Fruit fly (Drosophila melanogaster) whole organism, embryonic: ENCODE results near the gene CG32074.

Source experiments
- Atf3 ChIP-seq: fragments of 200-800 bp; sonication (Bioruptor generic); optimal IDR thresholded peaks from 3 replicates; lab custom pipeline; 2016; ENCODE audit warnings: missing biosample characterization, missing genetic modification characterization
- Bdp1 ChIP-seq: fragments of 200-800 bp; sonication (Bioruptor generic); optimal IDR thresholded peaks from 3 replicates; lab custom pipeline; 2016; ENCODE audit warnings: missing biosample characterization, missing genetic modification characterization
- CG10209 ChIP-seq: fragments of 200-800 bp; sonication (Bioruptor generic); optimal IDR thresholded peaks from 3 replicates; lab custom pipeline; 2017; ENCODE audit warnings: missing biosample characterization, mild to moderate bottlenecking, missing genetic modification characterization, missing genetic modification reagents
- CG1024 ChIP-seq: fragments of 200-800 bp; sonication (Bioruptor generic); IDR thresholded peaks from 2 replicates; pipeline ENCODE4 v1.3.6; 2022; ENCODE audit warnings: missing biosample characterization, missing genetic modification characterization
- CG10274 ChIP-seq: fragments of 200-800 bp; sonication (Bioruptor generic); optimal IDR thresholded peaks from 3 replicates; lab custom pipeline; 2017; ENCODE audit warnings: missing biosample characterization, mild to moderate bottlenecking, missing genetic modification characterization
- CG10979 ChIP-seq: fragments of 200-800 bp; sonication (Bioruptor generic); optimal IDR thresholded peaks from 2 replicates; lab custom pipeline; 2018; ENCODE audit warnings: missing biosample characterization, mild to moderate bottlenecking, missing genetic modification characterization, moderate library complexity
- CG11695 ChIP-seq: fragments of 200-800 bp; sonication (Bioruptor generic); IDR thresholded peaks from 3 replicates; pipeline ENCODE4 v1.3.6; 2022; ENCODE audit warnings: missing biosample characterization, missing genetic modification characterization
- CG12071 ChIP-seq: fragments of 200-800 bp; sonication (Bioruptor generic); optimal IDR thresholded peaks from 3 replicates; lab custom pipeline; 2018; ENCODE audit warnings: missing biosample characterization, mild to moderate bottlenecking, missing genetic modification characterization
- CG13287 ChIP-seq: fragments of 200-800 bp; sonication (Bioruptor generic); IDR thresholded peaks from 2 replicates; pipeline ENCODE4 v1.3.6; 2022; ENCODE audit warnings: missing biosample characterization, missing genetic modification characterization; ENCODE audit not compliant: partially characterized antibody
- CG13296 ChIP-seq: fragments of 200-800 bp; sonication (Bioruptor generic); optimal IDR thresholded peaks from 3 replicates; lab custom pipeline; 2018; ENCODE audit warnings: missing biosample characterization, mild to moderate bottlenecking, missing genetic modification characterization
- CG14014 ChIP-seq: fragments of 200-800 bp; sonication (Bioruptor generic); IDR thresholded peaks from 2 replicates; pipeline ENCODE4 v1.3.6; 2022; ENCODE audit warnings: missing biosample characterization, missing genetic modification characterization
- CG14710 ChIP-seq: fragments of 200-800 bp; sonication (Bioruptor generic); optimal IDR thresholded peaks from 3 replicates; lab custom pipeline; 2019; ENCODE audit warnings: missing biosample characterization, mild to moderate bottlenecking, missing genetic modification characterization, moderate library complexity
- CG15073 ChIP-seq: fragments of 200-800 bp; sonication (Bioruptor generic); optimal IDR thresholded peaks from 2 replicates; lab custom pipeline; 2016; ENCODE audit warnings: missing biosample characterization, missing genetic modification characterization
- CG15696 ChIP-seq: fragments of 200-800 bp; sonication (Bioruptor generic); optimal IDR thresholded peaks from 2 replicates; lab custom pipeline; 2019; ENCODE audit warnings: missing biosample characterization, mild to moderate bottlenecking, missing genetic modification characterization, moderate library complexity
- CG1603 ChIP-seq: fragments of 200-800 bp; sonication (Bioruptor generic); optimal IDR thresholded peaks from 2 replicates; lab custom pipeline; 2019; ENCODE audit warnings: missing biosample characterization, mild to moderate bottlenecking, missing genetic modification characterization, moderate library complexity
- CG17359 ChIP-seq: fragments of 200-800 bp; sonication (Bioruptor generic); optimal IDR thresholded peaks from 3 replicates; lab custom pipeline; 2018; ENCODE audit warnings: missing biosample characterization, mild to moderate bottlenecking, missing genetic modification characterization, moderate library complexity
- CG17912 ChIP-seq: fragments of 200-800 bp; sonication (Bioruptor generic); optimal IDR thresholded peaks from 2 replicates; lab custom pipeline; 2018; ENCODE audit warnings: missing biosample characterization, mild to moderate bottlenecking, missing genetic modification characterization
- CG1792 ChIP-seq: fragments of 200-800 bp; sonication (Bioruptor generic); optimal IDR thresholded peaks from 2 replicates; lab custom pipeline; 2016; ENCODE audit warnings: missing biosample characterization, missing genetic modification characterization
- CG18599 ChIP-seq: fragments of 200-800 bp; sonication (Bioruptor generic); optimal IDR thresholded peaks from 3 replicates; lab custom pipeline; 2017; ENCODE audit warnings: missing biosample characterization, missing genetic modification characterization, mild to moderate bottlenecking, moderate library complexity, missing genetic modification reagents
- CG2712 ChIP-seq: fragments of 200-800 bp; optimal IDR thresholded peaks from 3 replicates; lab custom pipeline; 2019; ENCODE audit warnings: missing biosample characterization, mild to moderate bottlenecking, missing genetic modification characterization, moderate library complexity
- CG33213 ChIP-seq: fragments of 200-800 bp; sonication (Bioruptor generic); optimal IDR thresholded peaks from 3 replicates; lab custom pipeline; 2016; ENCODE audit warnings: missing biosample characterization, missing genetic modification characterization
- CG3407 ChIP-seq: fragments of 200-800 bp; sonication (Bioruptor generic); optimal IDR thresholded peaks from 2 replicates; lab custom pipeline; 2018; ENCODE audit warnings: missing biosample characterization, mild to moderate bottlenecking, missing genetic modification characterization
- CG4360 ChIP-seq: fragments of 200-800 bp; sonication (Bioruptor generic); IDR thresholded peaks from 2 replicates; pipeline ENCODE4 v1.3.6; 2022; ENCODE audit warnings: missing biosample characterization, missing genetic modification characterization
- CG4617 ChIP-seq: fragments of 200-800 bp; sonication (Bioruptor generic); optimal IDR thresholded peaks from 3 replicates; lab custom pipeline; 2016; ENCODE audit warnings: missing biosample characterization, missing genetic modification characterization, borderline replicate concordance
- CG4854 ChIP-seq: fragments of 200-800 bp; sonication (Bioruptor generic); optimal IDR thresholded peaks from 2 replicates; lab custom pipeline; 2016; ENCODE audit warnings: missing biosample characterization, missing genetic modification characterization, inconsistent platforms
- CG6254 ChIP-seq: fragments of 200-800 bp; sonication (Bioruptor generic); optimal IDR thresholded peaks from 3 replicates; lab custom pipeline; 2017; ENCODE audit warnings: mild to moderate bottlenecking, missing biosample characterization, missing genetic modification reagents, missing genetic modification characterization
- CG6683 ChIP-seq: fragments of 200-800 bp; sonication (Bioruptor generic); optimal IDR thresholded peaks from 2 replicates; lab custom pipeline; 2017; ENCODE audit warnings: missing biosample characterization, mild to moderate bottlenecking, missing genetic modification characterization, missing genetic modification reagents
- CG7271 ChIP-seq: fragments of 200-800 bp; sonication (Bioruptor generic); optimal IDR thresholded peaks from 2 replicates; lab custom pipeline; 2018; ENCODE audit warnings: missing biosample characterization, mild to moderate bottlenecking, missing genetic modification characterization, moderate library complexity
- CG7556 ChIP-seq: fragments of 200-800 bp; sonication (Bioruptor generic); optimal IDR thresholded peaks from 2 replicates; lab custom pipeline; 2017; ENCODE audit warnings: missing biosample characterization, mild to moderate bottlenecking, missing genetic modification characterization
- CG7745 ChIP-seq: fragments of 200-800 bp; sonication (Bioruptor generic); optimal IDR thresholded peaks from 2 replicates; lab custom pipeline; 2018; ENCODE audit warnings: missing biosample characterization, mild to moderate bottlenecking, missing genetic modification characterization, moderate library complexity
- CG9727 ChIP-seq: fragments of 200-800 bp; sonication (Bioruptor generic); optimal IDR thresholded peaks from 3 replicates; lab custom pipeline; 2017; ENCODE audit warnings: missing biosample characterization, mild to moderate bottlenecking, missing genetic modification characterization
- CG9876 ChIP-seq: fragments of 200-800 bp; sonication (Bioruptor generic); optimal IDR thresholded peaks from 2 replicates; lab custom pipeline; 2016; ENCODE audit warnings: missing biosample characterization, missing genetic modification characterization
- Dbx ChIP-seq: fragments of 200-800 bp; sonication (Bioruptor generic); IDR thresholded peaks from 3 replicates; pipeline ENCODE4 v1.3.6; 2022; ENCODE audit warnings: missing biosample characterization, missing genetic modification characterization
- Dek ChIP-seq: fragments of 200-800 bp; sonication (Bioruptor generic); optimal IDR thresholded peaks from 3 replicates; lab custom pipeline; 2019; ENCODE audit warnings: missing biosample characterization, mild to moderate bottlenecking, missing genetic modification characterization, moderate library complexity
- E2f1 ChIP-seq: fragments of 200-800 bp; sonication (Bioruptor generic); IDR thresholded peaks from 2 replicates; pipeline ENCODE4 v1.3.6; 2022; ENCODE audit warnings: missing biosample characterization, missing genetic modification characterization
- HHEX ChIP-seq: fragments of 200-800 bp; sonication (Bioruptor generic); optimal IDR thresholded peaks from 3 replicates; lab custom pipeline; 2017; ENCODE audit warnings: missing biosample characterization, mild to moderate bottlenecking, missing genetic modification characterization, missing genetic modification reagents
- Max ChIP-seq: fragments of 200-800 bp; sonication (Bioruptor generic); optimal IDR thresholded peaks from 2 replicates; lab custom pipeline; 2016; ENCODE audit warnings: missing biosample characterization, mild to moderate bottlenecking, missing genetic modification characterization
- Nf-YC ChIP-seq: fragments of 200-800 bp; optimal IDR thresholded peaks from 3 replicates; lab custom pipeline; 2019; ENCODE audit warnings: missing biosample characterization, mild to moderate bottlenecking, missing genetic modification characterization, moderate library complexity
- Sry-β ChIP-seq: fragments of 200-800 bp; sonication (Bioruptor generic); optimal IDR thresholded peaks from 2 replicates; lab custom pipeline; 2018; ENCODE audit warnings: missing biosample characterization, mild to moderate bottlenecking, missing genetic modification characterization, moderate library complexity
- Sry-δ ChIP-seq: fragments of 200-800 bp; sonication (Bioruptor generic); optimal IDR thresholded peaks from 2 replicates; lab custom pipeline; 2016; ENCODE audit warnings: missing biosample characterization, missing genetic modification characterization
- caup ChIP-seq: fragments of 200-800 bp; sonication (Bioruptor generic); optimal IDR thresholded peaks from 3 replicates; lab custom pipeline; 2017; ENCODE audit warnings: missing biosample characterization, mild to moderate bottlenecking, missing genetic modification characterization, moderate library complexity; ENCODE audit not compliant: severe bottlenecking
- cwo ChIP-seq: fragments of 200-800 bp; sonication (Bioruptor generic); optimal IDR thresholded peaks from 3 replicates; lab custom pipeline; 2017; ENCODE audit warnings: missing biosample characterization, missing genetic modification characterization, mild to moderate bottlenecking, moderate library complexity, missing genetic modification reagents
- insv ChIP-seq, 2 experiments: fragments of 200-800 bp; sonication (Bioruptor generic); optimal IDR thresholded peaks; 3 replicates each; lab custom pipeline; 2016 to 2018; ENCODE audit warnings: missing biosample characterization in 2 of 2, missing genetic modification characterization in 2 of 2
- lab ChIP-seq: fragments of 200-800 bp; sonication (Bioruptor generic); optimal IDR thresholded peaks from 3 replicates; lab custom pipeline; 2017; ENCODE audit warnings: missing biosample characterization, missing genetic modification characterization, mild to moderate bottlenecking, moderate library complexity, missing genetic modification reagents
- onecut ChIP-seq: fragments of 200-800 bp; sonication (Bioruptor generic); IDR thresholded peaks from 2 replicates; pipeline ENCODE4 v1.3.6; 2022; ENCODE audit warnings: missing biosample characterization, missing genetic modification characterization
- org-1 ChIP-seq: fragments of 200-800 bp; sonication (Bioruptor generic); optimal IDR thresholded peaks from 2 replicates; lab custom pipeline; 2017; ENCODE audit warnings: missing biosample characterization, missing genetic modification characterization
- salm ChIP-seq: fragments of 200-800 bp; sonication (Bioruptor generic); optimal IDR thresholded peaks from 2 replicates; lab custom pipeline; 2018; ENCODE audit warnings: missing biosample characterization, mild to moderate bottlenecking, missing genetic modification characterization
- tgo ChIP-seq: fragments of 200-800 bp; sonication (Bioruptor generic); IDR thresholded peaks from 3 replicates; pipeline ENCODE4 v1.3.6; 2022; ENCODE audit warnings: missing biosample characterization, missing genetic modification characterization
- wek ChIP-seq: fragments of 200-800 bp; sonication (Bioruptor generic); optimal IDR thresholded peaks from 3 replicates; lab custom pipeline; 2018; ENCODE audit warnings: missing biosample characterization, mild to moderate bottlenecking, missing genetic modification characterization, moderate library complexity
- zfh1 ChIP-seq: fragments of 200-800 bp; sonication (Bioruptor generic); IDR thresholded peaks from 3 replicates; pipeline ENCODE4 v1.3.6; 2022; ENCODE audit warnings: missing biosample characterization, missing genetic modification characterization

Gene CG32074

dm6 chr3L:11107432-11107831 lies 24.7 kb downstream of the CG32074 start, which contains the start of gene CG32073 (continued):
- TF ChIP-seq CG4617 (GFP tag; lab: Kevin White, UChicago) (no peak), Dek (tag; lab: Kevin White, UChicago) (peak; percentile 17), Sry-δ (GFP tag; lab: Kevin White, UChicago) (peak; percentile 29), CG7745 (no peak), salm (tag; lab: Kevin White, UChicago) (no peak), CG1024 (GFP tag; lab: Robert Waterston, UW) (no peak), Nf-YC (no peak), CG7271 (tag; lab: Kevin White, UChicago) (no peak), CG3407 (GFP tag; lab: Kevin White, UChicago) (peak; percentile 26), zfh1 (GFP tag; lab: Robert Waterston, UW) (no peak), CG10979 (tag; lab: Kevin White, UChicago) (peak; percentile 33), CG10209 (GFP tag; lab: Kevin White, UChicago) (no peak), CG17912 (GFP tag; lab: Kevin White, UChicago) (no peak), CG9876 (GFP tag; lab: Kevin White, UChicago) (no peak), CG6683 (GFP tag; lab: Kevin White, UChicago) (peak; percentile 40), lab (GFP tag; lab: Kevin White, UChicago) (peak; percentile 75), Bdp1 (GFP tag; lab: Kevin White, UChicago) (no peak), CG17359 (tag; lab: Kevin White, UChicago) (peak; percentile 10), cwo (peak; percentile 64), CG11695 (GFP tag; lab: Robert Waterston, UW) (0 out of 3 replicates have a peak, but pooled peaks have one; percentile 20), CG12071 (peak; percentile 75), CG10274 (GFP tag; lab: Kevin White, UChicago) (no peak), CG15073 (GFP tag; lab: Kevin White, UChicago) (no peak), org-1 (GFP tag; lab: Kevin White, UChicago) (peak; percentile 1), tgo (no peak), CG13296 (GFP tag; lab: Kevin White, UChicago) (peak; percentile 55), wek (peak; percentile 40), CG13287 (GFP tag; lab: Robert Waterston, UW) (no peak), insv (GFP tag; optimal IDR thresholded peaks at IDR 0.05; lab: Kevin White, UChicago) (no peak), CG4360 (GFP tag; lab: Robert Waterston, UW) (no peak), CG9727 (GFP tag; lab: Kevin White, UChicago) (peak; percentile 16), onecut (GFP tag; lab: Robert Waterston, UW) (no peak), CG4854 (GFP tag; lab: Kevin White, UChicago) (peak; percentile 28), CG1603 (tag; lab: Kevin White, UChicago) (peak; percentile 23), CG14014 (GFP tag; lab: Robert Waterston, UW) (no peak), CG2712 (tag; lab: Kevin White, UChicago) (peak; percentile 44), CG1792 (GFP tag; lab: Kevin White, UChicago) (peak; percentile 52), Max (GFP tag; lab: Kevin White, UChicago) (peak; percentile 35), CG7556 (GFP tag; lab: Kevin White, UChicago) (peak; percentile 17), CG14710 (peak; percentile 42), CG18599 (GFP tag; lab: Kevin White, UChicago) (peak; percentile 75), CG6254 (GFP tag; lab: Kevin White, UChicago) (peak; percentile 33), Dbx (GFP tag; lab: Robert Waterston, UW) (peak; percentile 25; the same call in 1 of the 3 replicates), HHEX (GFP tag; lab: Kevin White, UChicago) (peak; percentile 51), Sry-β (peak; percentile 16), E2f1 (GFP tag; lab: Robert Waterston, UW) (no peak), Atf3 (GFP tag; lab: Kevin White, UChicago) (no peak), CG33213 (peak; percentile 34), caup (GFP tag; lab: Kevin White, UChicago) (peak; percentile 38), CG15696 (tag; lab: Kevin White, UChicago) (peak; percentile 21)
